Worm (Caenorhabditis elegans): ENCODE data around the gene sulp-8.

sulp-8 gene

ce11 chrV:9692109-9692581 is 18.7 kb upstream of the sulp-8 start, which contains the start of gene ztf-9 (continued):
- TF ChIP-seq dmd-9 (GFP tag; IDR thresholded peaks at IDR 0.05) (no peak), dve-1 (tag; optimal IDR thresholded peaks at IDR 0.05; ENCODE audit: insufficient read depth) (peak; percentile 50), duxl-1 (tag; optimal IDR thresholded peaks at IDR 0.05; ENCODE audit: poor library complexity) (no peak), lsy-2 (tag; optimal IDR thresholded peaks at IDR 0.05) (no peak), nhr-11 (tag; optimal IDR thresholded peaks at IDR 0.05) (no peak), ztf-7 (tag; optimal IDR thresholded peaks at IDR 0.05) (no peak), spr-1 (tag; optimal IDR thresholded peaks at IDR 0.05) (no peak), F37D6.2 (tag; optimal IDR thresholded peaks at IDR 0.05) (no peak), mes-2 (tag; optimal IDR thresholded peaks at IDR 0.05; ENCODE audit: poor library complexity, severe bottlenecking) (no peak), ctbp-1 (GFP tag; IDR thresholded peaks at IDR 0.05) (peak; percentile 58; the same call in 1 of the 2 replicates), lin-39 (tag; optimal IDR thresholded peaks at IDR 0.05) (no peak), F44E2.7 (GFP tag; IDR thresholded peaks at IDR 0.05) (no peak), ZK546.5 (tag; optimal IDR thresholded peaks at IDR 0.05) (no peak), unc-62 (GFP tag; optimal IDR thresholded peaks at IDR 0.05 in 1 of 2) (peak in 1 of 2 experiments; percentile 92), unc-62 (tag; optimal IDR thresholded peaks at IDR 0.05) (no peak), dpl-1 (GFP tag; optimal IDR thresholded peaks at IDR 0.05) (no peak), tag-97 (GFP tag; IDR thresholded peaks at IDR 0.05) (no peak), zag-1 (tag; optimal IDR thresholded peaks at IDR 0.05) (no peak), ztf-11 (tag; optimal IDR thresholded peaks at IDR 0.05) (no peak), lin-29 (GFP tag; IDR thresholded peaks at IDR 0.05) (no peak), daf-19 (GFP tag; conservative IDR thresholded peaks at IDR 0.05) (no peak)

ce11 chrV:9690728-9691127 is 17.3 kb upstream of the sulp-8 start:
- TF ChIP-seq gei-8 (GFP tag; optimal IDR thresholded peaks at IDR 0.05) (no peak), dmd-8 (GFP tag; IDR thresholded peaks at IDR 0.05) (no peak), F10B5.3 (tag; optimal IDR thresholded peaks at IDR 0.05) (no peak), jun-1 (tag; optimal IDR thresholded peaks at IDR 0.05) (no peak), egl-27 (tag; optimal IDR thresholded peaks at IDR 0.05) (no peak), zip-11 (GFP tag; IDR thresholded peaks at IDR 0.05) (no peak), tra-1 (GFP tag; IDR thresholded peaks at IDR 0.05) (no peak), fos-1 (tag; optimal IDR thresholded peaks at IDR 0.05) (no peak), nhr-42 (GFP tag; IDR thresholded peaks at IDR 0.05) (no peak), ztf-11 (tag; optimal IDR thresholded peaks at IDR 0.05) (no peak), zip-2 (tag; optimal IDR thresholded peaks at IDR 0.05) (no peak), nhr-237 (tag; optimal IDR thresholded peaks at IDR 0.05) (no peak), lim-7 (GFP tag; IDR thresholded peaks at IDR 0.05) (no peak), F44E2.7 (GFP tag; IDR thresholded peaks at IDR 0.05) (no peak), duxl-1 (tag; optimal IDR thresholded peaks at IDR 0.05; ENCODE audit: poor library complexity) (peak; percentile 7), php-3 (GFP tag; IDR thresholded peaks at IDR 0.05) (no peak), nhr-25 (tag; optimal IDR thresholded peaks at IDR 0.05; ENCODE audit: borderline replicate concordance, insufficient read depth) (no peak), dve-1 (tag; optimal IDR thresholded peaks at IDR 0.05; ENCODE audit: insufficient read depth) (no peak), unc-39 (tag; optimal IDR thresholded peaks at IDR 0.05) (no peak), ZK337.2 (GFP tag; IDR thresholded peaks at IDR 0.05) (no peak), nhr-76 (tag; optimal IDR thresholded peaks at IDR 0.05) (no peak), madf-9 (GFP tag; conservative IDR thresholded peaks at IDR 0.05) (no peak), F49E8.2 (tag; optimal IDR thresholded peaks at IDR 0.05; ENCODE audit: borderline replicate concordance) (no peak), Y48G9A.11 (GFP tag; IDR thresholded peaks at IDR 0.05) (no peak), zfp-3 (GFP tag; conservative IDR thresholded peaks at IDR 0.05) (no peak), lsy-2 (tag; optimal IDR thresholded peaks at IDR 0.05) (peak in 1 of 2 experiments; percentile 93), ztf-7 (tag; optimal IDR thresholded peaks at IDR 0.05) (no peak), fkh-10 (GFP tag; optimal IDR thresholded peaks at IDR 0.05) (no peak), ces-1 (GFP tag; optimal IDR thresholded peaks at IDR 0.05) (no peak), arid-1 (GFP tag; conservative IDR thresholded peaks at IDR 0.05) (peak; percentile 51; the same call in 1 of the 2 replicates), nhr-77 (tag; optimal IDR thresholded peaks at IDR 0.05) (no peak), egl-43 (GFP tag; IDR thresholded peaks at IDR 0.05) (no peak), nhr-102 (tag; optimal IDR thresholded peaks at IDR 0.05) (no peak), unc-130 (GFP tag; optimal IDR thresholded peaks at IDR 0.05) (no peak), ama-1 (optimal IDR thresholded peaks at IDR 0.05) (peak; percentile 39), spr-1 (tag; optimal IDR thresholded peaks at IDR 0.05) (no peak), R02D3.7 (tag; optimal IDR thresholded peaks at IDR 0.05) (no peak)
